Worm (Caenorhabditis elegans) whole organism, midembryonic: ENCODE results near the gene H35N09.2.

ENCODE experiments used
- T22C8.4 ChIP-seq: fragments of 200-800 bp; sonication (Bioruptor generic); IDR thresholded peaks from 2 replicates; pipeline ENCODE4 v1.3.6; 2022; ENCODE audit warnings: missing genetic modification characterization, missing compliant biosample characterization
- cog-1 ChIP-seq: sonication (generic microtip); optimal IDR thresholded peaks from 2 replicates; lab custom pipeline; 2016; ENCODE audit warnings: missing genetic modification characterization, missing compliant biosample characterization
- flt-1 ChIP-seq: fragments of 200-800 bp; sonication (Bioruptor generic); IDR thresholded peaks from 2 replicates; pipeline ENCODE4 v1.3.6; 2022; ENCODE audit warnings: missing genetic modification characterization, missing compliant biosample characterization
- klf-2 ChIP-seq: fragments of 200-800 bp; sonication (Bioruptor generic); conservative IDR thresholded peaks from 2 replicates; pipeline ENCODE4 v1.3.6; 2022; ENCODE audit warnings: missing genetic modification reagents, missing genetic modification characterization, missing compliant biosample characterization
- ref-1 ChIP-seq: fragments of 200-800 bp; sonication (Bioruptor generic); conservative IDR thresholded peaks from 2 replicates; pipeline ENCODE4 v1.3.6; 2022; ENCODE audit warnings: missing genetic modification reagents, missing genetic modification characterization, missing compliant biosample characterization
- tab-1 ChIP-seq: fragments of 200-800 bp; sonication (Bioruptor generic); IDR thresholded peaks from 2 replicates; pipeline ENCODE4 v1.3.6; 2022; ENCODE audit warnings: missing genetic modification characterization, missing compliant biosample characterization
- ztf-23 ChIP-seq: fragments of 200-800 bp; sonication (Bioruptor generic); IDR thresholded peaks from 2 replicates; pipeline ENCODE4 v1.3.6; 2022; ENCODE audit warnings: missing genetic modification reagents, missing genetic modification characterization, missing compliant biosample characterization
- ztf-29 ChIP-seq: fragments of 200-800 bp; sonication (Bioruptor generic); IDR thresholded peaks from 2 replicates; pipeline ENCODE4 v1.3.6; 2022; ENCODE audit warnings: missing genetic modification reagents, missing genetic modification characterization, missing compliant biosample characterization

DNA sequence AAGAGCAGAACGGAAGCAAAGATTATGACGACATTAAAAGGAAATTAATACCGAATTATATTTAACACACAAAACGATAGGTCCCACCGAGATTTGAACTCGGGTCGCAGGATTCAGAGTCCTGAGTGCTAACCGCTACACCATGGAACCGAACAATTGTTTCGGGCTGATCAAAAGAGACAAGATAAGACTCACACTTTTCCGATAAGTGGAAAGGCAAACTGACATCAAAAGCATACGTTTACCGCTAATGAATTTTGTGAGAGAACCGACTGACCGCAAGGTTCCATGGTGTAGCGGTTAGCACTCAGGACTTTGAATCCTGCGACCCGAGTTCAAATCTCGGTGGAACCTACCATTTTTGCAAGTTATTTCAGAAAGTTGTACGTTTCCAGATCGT, 3.9 kb upstream of the H35N09.2 start:
- TF ChIP-seq ztf-29 (GFP tag; lab: Robert Waterston, UW) (no peak), T22C8.4 (GFP tag; lab: Robert Waterston, UW) (no peak), tab-1 (GFP tag; lab: Robert Waterston, UW) (no peak), klf-2 (GFP tag; lab: Robert Waterston, UW) (no peak), flt-1 (GFP tag; lab: Robert Waterston, UW) (no peak), ref-1 (GFP tag; lab: Robert Waterston, UW) (no peak), ztf-23 (GFP tag; lab: Robert Waterston, UW) (peak; percentile 35; the same call in 1 of the 2 replicates), cog-1 (no peak)
